Fruit fly (Drosophila melanogaster) whole organism, embryonic: Measurements from ENCODE around the gene Syt1.

Source experiments
- CG10274 ChIP-seq: fragments of 200-800 bp; sonication (Bioruptor generic); optimal IDR thresholded peaks from 3 replicates; lab custom pipeline; 2017; ENCODE audit warnings: missing biosample characterization, mild to moderate bottlenecking, missing genetic modification characterization
- CG10462 ChIP-seq: fragments of 200-800 bp; sonication (Bioruptor generic); optimal IDR thresholded peaks from 2 replicates; lab custom pipeline; 2016; ENCODE audit warnings: missing biosample characterization, missing genetic modification characterization
- CG10979 ChIP-seq: fragments of 200-800 bp; sonication (Bioruptor generic); optimal IDR thresholded peaks from 2 replicates; lab custom pipeline; 2018; ENCODE audit warnings: missing biosample characterization, mild to moderate bottlenecking, missing genetic modification characterization, moderate library complexity
- CG13287 ChIP-seq: fragments of 200-800 bp; sonication (Bioruptor generic); IDR thresholded peaks from 2 replicates; pipeline ENCODE4 v1.3.6; 2022; ENCODE audit warnings: missing biosample characterization, missing genetic modification characterization; ENCODE audit not compliant: partially characterized antibody
- CG13775 ChIP-seq: fragments of 200-800 bp; sonication (Bioruptor generic); optimal IDR thresholded peaks from 3 replicates; lab custom pipeline; 2017; ENCODE audit warnings: missing biosample characterization, mild to moderate bottlenecking, missing genetic modification characterization
- CG14860 ChIP-seq: fragments of 200-800 bp; sonication (Bioruptor generic); IDR thresholded peaks from 3 replicates; pipeline ENCODE4 v1.3.6; 2022; ENCODE audit warnings: missing biosample characterization, missing genetic modification characterization; ENCODE audit not compliant: partially characterized antibody
- CG14965 ChIP-seq: fragments of 200-800 bp; sonication (Bioruptor generic); optimal IDR thresholded peaks from 2 replicates; lab custom pipeline; 2016; ENCODE audit warnings: missing biosample characterization, missing genetic modification characterization, borderline replicate concordance
- CG16779 ChIP-seq: fragments of 200-800 bp; sonication (Bioruptor generic); IDR thresholded peaks from 2 replicates; pipeline ENCODE4 v1.3.6; 2022; ENCODE audit warnings: missing biosample characterization, missing genetic modification characterization
- CG17568 ChIP-seq: fragments of 200-800 bp; sonication (Bioruptor generic); optimal IDR thresholded peaks from 2 replicates; lab custom pipeline; 2018; ENCODE audit warnings: missing biosample characterization, mild to moderate bottlenecking, missing genetic modification characterization, moderate library complexity
- CG2202 ChIP-seq: fragments of 200-800 bp; sonication (Bioruptor generic); optimal IDR thresholded peaks from 2 replicates; lab custom pipeline; 2018; ENCODE audit warnings: missing biosample characterization, mild to moderate bottlenecking, missing genetic modification characterization
- CG4424 ChIP-seq: fragments of 200-800 bp; sonication (Bioruptor generic); optimal IDR thresholded peaks from 3 replicates; lab custom pipeline; 2016; ENCODE audit warnings: missing biosample characterization, missing genetic modification characterization
- CG6272 ChIP-seq: fragments of 200-800 bp; sonication (Bioruptor generic); IDR thresholded peaks from 2 replicates; pipeline ENCODE4 v1.3.6; 2022; ENCODE audit warnings: missing biosample characterization, missing genetic modification characterization
- CG8089 ChIP-seq: fragments of 200-800 bp; sonication (Bioruptor generic); optimal IDR thresholded peaks from 3 replicates; lab custom pipeline; 2016; ENCODE audit warnings: missing biosample characterization, missing genetic modification characterization
- CG9797 ChIP-seq: fragments of 200-800 bp; sonication (Bioruptor generic); optimal IDR thresholded peaks from 3 replicates; lab custom pipeline; 2018; ENCODE audit warnings: missing biosample characterization, mild to moderate bottlenecking, missing genetic modification characterization
- Camta ChIP-seq: fragments of 200-800 bp; sonication (Bioruptor generic); optimal IDR thresholded peaks from 2 replicates; lab custom pipeline; 2016; ENCODE audit warnings: missing biosample characterization, missing genetic modification characterization
- D19A ChIP-seq: fragments of 200-800 bp; optimal IDR thresholded peaks from 3 replicates; lab custom pipeline; 2019; ENCODE audit warnings: missing biosample characterization, mild to moderate bottlenecking, missing genetic modification characterization, moderate library complexity
- Dll ChIP-seq: fragments of 200-800 bp; sonication (Bioruptor generic); IDR thresholded peaks from 4 replicates; pipeline ENCODE4 v1.3.6; 2022; ENCODE audit warnings: missing biosample characterization, missing genetic modification characterization; ENCODE audit not compliant: partially characterized antibody
- Drgx ChIP-seq: fragments of 200-800 bp; sonication (Bioruptor generic); IDR thresholded peaks from 2 replicates; pipeline ENCODE4 v1.3.6; 2022; ENCODE audit warnings: missing biosample characterization, missing genetic modification characterization
- Lhr ChIP-seq: fragments of 200-800 bp; sonication (Bioruptor generic); optimal IDR thresholded peaks from 3 replicates; lab custom pipeline; 2017; ENCODE audit warnings: mild to moderate bottlenecking, missing biosample characterization, missing genetic modification reagents, missing genetic modification characterization
- Lpt ChIP-seq: fragments of >200 bp; optimal IDR thresholded peaks from 2 replicates; lab custom pipeline; 2018; ENCODE audit warnings: missing biosample characterization, missing genetic modification characterization
- MBD-R2 ChIP-seq: fragments of 200-800 bp; sonication (Bioruptor generic); IDR thresholded peaks from 2 replicates; pipeline ENCODE4 v1.3.6; 2022; ENCODE audit warnings: missing biosample characterization, missing genetic modification characterization
- Max ChIP-seq: fragments of 200-800 bp; sonication (Bioruptor generic); optimal IDR thresholded peaks from 2 replicates; lab custom pipeline; 2016; ENCODE audit warnings: missing biosample characterization, mild to moderate bottlenecking, missing genetic modification characterization
- Neu2 ChIP-seq: fragments of 200-800 bp; sonication (Bioruptor generic); optimal IDR thresholded peaks from 3 replicates; lab custom pipeline; 2016; ENCODE audit warnings: missing biosample characterization, missing genetic modification characterization, borderline replicate concordance
- Nf-YB ChIP-seq: fragments of 200-800 bp; sonication (Bioruptor generic); optimal IDR thresholded peaks from 3 replicates; lab custom pipeline; 2019; ENCODE audit warnings: missing biosample characterization, mild to moderate bottlenecking, missing genetic modification characterization, moderate library complexity
- Sry-δ ChIP-seq: fragments of 200-800 bp; sonication (Bioruptor generic); optimal IDR thresholded peaks from 2 replicates; lab custom pipeline; 2016; ENCODE audit warnings: missing biosample characterization, missing genetic modification characterization
- Ssrp ChIP-seq: fragments of 200-800 bp; sonication (Bioruptor generic); optimal IDR thresholded peaks from 2 replicates; lab custom pipeline; 2018; ENCODE audit warnings: missing biosample characterization, mild to moderate bottlenecking, missing genetic modification characterization, moderate library complexity
- TFAM ChIP-seq: fragments of 200-800 bp; sonication (Bioruptor generic); optimal IDR thresholded peaks from 2 replicates; lab custom pipeline; 2017; ENCODE audit warnings: missing biosample characterization, missing genetic modification characterization, inconsistent platforms
- ab ChIP-seq: fragments of 200-800 bp; sonication (Bioruptor generic); optimal IDR thresholded peaks from 2 replicates; lab custom pipeline; 2016; ENCODE audit warnings: missing biosample characterization, missing genetic modification characterization
- ash1 ChIP-seq: fragments of 200-800 bp; sonication (Bioruptor generic); optimal IDR thresholded peaks from 2 replicates; lab custom pipeline; 2018; ENCODE audit warnings: missing biosample characterization, mild to moderate bottlenecking, missing genetic modification characterization
- bowl ChIP-seq: fragments of 200-800 bp; sonication (Bioruptor generic); IDR thresholded peaks from 2 replicates; pipeline ENCODE4 v1.3.6; 2022; ENCODE audit warnings: missing biosample characterization, missing genetic modification characterization
- chn ChIP-seq: fragments of 200-800 bp; sonication (Bioruptor generic); optimal IDR thresholded peaks from 2 replicates; lab custom pipeline; 2016; ENCODE audit warnings: missing biosample characterization, missing genetic modification characterization
- corto ChIP-seq: fragments of 200-800 bp; sonication (Bioruptor generic); optimal IDR thresholded peaks from 2 replicates; lab custom pipeline; 2016; ENCODE audit warnings: missing biosample characterization, mild to moderate bottlenecking, missing genetic modification characterization, moderate library complexity
- croc ChIP-seq: fragments of 200-800 bp; sonication (Bioruptor generic); conservative IDR thresholded peaks from 3 replicates; pipeline ENCODE4 v1.3.6; 2022; ENCODE audit warnings: missing biosample characterization, missing genetic modification characterization
- crol ChIP-seq: fragments of 200-800 bp; sonication (Bioruptor generic); IDR thresholded peaks from 2 replicates; pipeline ENCODE4 v1.3.6; 2022; ENCODE audit warnings: missing biosample characterization, missing genetic modification characterization
- emc ChIP-seq: fragments of 200-800 bp; sonication (Bioruptor generic); optimal IDR thresholded peaks from 2 replicates; lab custom pipeline; 2016; ENCODE audit warnings: missing biosample characterization, missing genetic modification characterization
- gfzf ChIP-seq: fragments of 200-800 bp; sonication (Bioruptor generic); optimal IDR thresholded peaks from 2 replicates; lab custom pipeline; 2016; ENCODE audit warnings: missing biosample characterization, mild to moderate bottlenecking, missing genetic modification characterization, moderate library complexity
- h ChIP-seq: fragments of >200 bp; optimal IDR thresholded peaks from 2 replicates; lab custom pipeline; 2017
- klu ChIP-seq: fragments of 200-800 bp; sonication (Bioruptor generic); IDR thresholded peaks from 2 replicates; pipeline ENCODE4 v1.3.6; 2022; ENCODE audit warnings: missing biosample characterization, missing genetic modification characterization
- lov ChIP-seq, 2 experiments: fragments of 200-800 bp in 1 of 2; fragments of >200 bp in 1 of 2; sonication (Bioruptor generic) in 1 of 2; IDR thresholded peaks in 1 of 2; optimal IDR thresholded peaks in 1 of 2; 2 replicates in 1 of 2; 3 replicates in 1 of 2; pipeline versions ENCODE4 v1.3.6 to Lab custom; 2017 to 2022; ENCODE audit warnings: missing biosample characterization in 1 of 2, missing genetic modification characterization in 1 of 2
- luna ChIP-seq: fragments of 200-800 bp; sonication (Bioruptor generic); optimal IDR thresholded peaks from 2 replicates; lab custom pipeline; 2016; ENCODE audit warnings: missing biosample characterization, missing genetic modification characterization
- phol ChIP-seq: fragments of 200-800 bp; sonication (Bioruptor generic); optimal IDR thresholded peaks from 3 replicates; lab custom pipeline; 2018; ENCODE audit warnings: missing biosample characterization, mild to moderate bottlenecking, missing genetic modification characterization, moderate library complexity
- prd ChIP-seq, 3 experiments: fragments of >200 bp in 2 of 3; fragments of 200-800 bp in 1 of 3; sonication (Bioruptor generic) in 1 of 3; optimal IDR thresholded peaks in 2 of 3; IDR thresholded peaks in 1 of 3; 2 replicates in 2 of 3; 3 replicates in 1 of 3; pipeline versions ENCODE4 v1.3.6 to Lab custom; 2017 to 2022; ENCODE audit warnings: missing biosample characterization in 1 of 3, missing genetic modification characterization in 1 of 3
- pum ChIP-seq: fragments of 200-800 bp; sonication (Bioruptor generic); optimal IDR thresholded peaks from 2 replicates; lab custom pipeline; 2016; ENCODE audit warnings: missing biosample characterization, missing genetic modification characterization
- rib ChIP-seq: fragments of 200-800 bp; sonication (Bioruptor generic); IDR thresholded peaks from 2 replicates; pipeline ENCODE4 v1.3.6; 2022; ENCODE audit warnings: missing biosample characterization, missing genetic modification characterization
- row ChIP-seq: fragments of 200-800 bp; sonication (Bioruptor generic); IDR thresholded peaks from 3 replicates; pipeline ENCODE4 v1.3.6; 2022; ENCODE audit warnings: missing biosample characterization, missing genetic modification characterization
- sens ChIP-seq: fragments of 200-800 bp; sonication (Bioruptor generic); peaks from one replicate; lab custom pipeline; 2016; ENCODE audit warnings: missing biosample characterization, missing genetic modification characterization
- sens-2 ChIP-seq: fragments of 200-800 bp; sonication (Bioruptor generic); IDR thresholded peaks from 2 replicates; pipeline ENCODE4 v1.3.6; 2022; ENCODE audit warnings: missing biosample characterization, missing genetic modification characterization
- sqz ChIP-seq: fragments of 200-800 bp; sonication (Bioruptor generic); optimal IDR thresholded peaks from 3 replicates; lab custom pipeline; 2018; ENCODE audit warnings: missing biosample characterization, mild to moderate bottlenecking, missing genetic modification characterization
- stc ChIP-seq: fragments of 200-800 bp; sonication (Bioruptor generic); IDR thresholded peaks from 2 replicates; pipeline ENCODE4 v1.3.6; 2022; ENCODE audit warnings: missing biosample characterization, missing genetic modification characterization
- wor ChIP-seq: fragments of 200-800 bp; sonication (Bioruptor generic); IDR thresholded peaks from 2 replicates; pipeline ENCODE4 v1.3.6; 2022; ENCODE audit warnings: missing biosample characterization, missing genetic modification characterization
- zfh2 ChIP-seq: fragments of 200-800 bp; sonication (Bioruptor generic); optimal IDR thresholded peaks from 2 replicates; lab custom pipeline; 2016; ENCODE audit warnings: missing biosample characterization, missing genetic modification characterization

Gene Syt1

DNA sequence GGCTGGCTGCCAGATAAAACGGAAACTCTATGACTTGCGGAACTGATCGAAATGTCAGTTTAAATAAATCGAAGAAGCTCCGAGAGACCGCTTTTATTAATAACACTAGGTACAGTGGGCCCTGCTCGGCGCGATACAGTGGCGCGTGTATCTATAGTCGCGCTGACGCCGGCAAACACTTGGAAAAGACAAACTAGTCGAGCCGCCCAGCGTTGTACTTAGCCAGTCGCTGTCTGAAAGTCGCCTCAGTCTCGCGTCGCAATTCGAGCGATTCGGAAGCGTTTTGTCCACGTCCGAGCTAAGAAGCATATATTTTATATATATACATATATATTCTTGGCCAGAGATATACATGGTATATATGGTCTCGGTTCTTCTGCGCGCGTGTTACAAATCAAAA, 69.9 kb downstream of the Syt1 start (continued):
- TF ChIP-seq luna (GFP tag; lab: Kevin White, UChicago) (no peak), gfzf (GFP tag; lab: Kevin White, UChicago) (no peak), D19A (tag; lab: Kevin White, UChicago) (no peak), Ssrp (no peak), corto (no peak), CG14860 (GFP tag; lab: Robert Waterston, UW) (no peak), bowl (GFP tag; lab: Robert Waterston, UW) (no peak), ash1 (no peak), CG10979 (no peak), phol (no peak), Drgx (GFP tag; lab: Robert Waterston, UW) (peak; percentile 68), Lpt (no peak), Sry-δ (GFP tag; lab: Kevin White, UChicago) (no peak), CG16779 (peak; percentile 64; the same call in 1 of the 2 replicates), lov (optimal IDR thresholded peaks at IDR 0.05; lab: Kevin White, UChicago) (no peak), lov (GFP tag; IDR thresholded peaks at IDR 0.05; lab: Robert Waterston, UW) (no peak), CG10274 (GFP tag; lab: Kevin White, UChicago) (peak; percentile 49), ab (no peak), sens-2 (GFP tag; lab: Robert Waterston, UW) (no peak), CG13775 (GFP tag; lab: Kevin White, UChicago) (no peak), sens (peak; percentile 70), Max (no peak), CG13287 (GFP tag; lab: Robert Waterston, UW) (peak; percentile 13; the same call in 1 of the 2 replicates), Lhr (GFP tag; lab: Kevin White, UChicago) (no peak), Neu2 (GFP tag; lab: Kevin White, UChicago) (no peak), stc (GFP tag; lab: Robert Waterston, UW) (no peak), Camta (GFP tag; lab: Kevin White, UChicago) (no peak), CG14965 (GFP tag; lab: Kevin White, UChicago) (no peak), CG6272 (GFP tag; lab: Robert Waterston, UW) (0 out of 2 replicates have a peak, but pooled peaks have one; percentile 10), CG2202 (tag; lab: Kevin White, UChicago) (no peak), sqz (no peak), Dll (GFP tag; lab: Robert Waterston, UW) (no peak), CG8089 (GFP tag; lab: Kevin White, UChicago) (no peak), rib (GFP tag; lab: Robert Waterston, UW) (no peak), emc (no peak), klu (GFP tag; lab: Robert Waterston, UW) (no peak), TFAM (no peak), row (GFP tag; lab: Robert Waterston, UW) (peak; percentile 73), croc (GFP tag; lab: Robert Waterston, UW) (no peak), h (no peak), chn (GFP tag; lab: Kevin White, UChicago) (no peak), wor (GFP tag; lab: Robert Waterston, UW) (no peak), prd (optimal IDR thresholded peaks at IDR 0.05; lab: Kevin White, UChicago) (no peak), prd (GFP tag; IDR thresholded peaks at IDR 0.05; lab: Robert Waterston, UW) (peak; percentile 60), zfh2 (GFP tag; lab: Kevin White, UChicago) (peak; percentile 29), MBD-R2 (GFP tag; lab: Robert Waterston, UW) (peak; percentile 7; the same call in 1 of the 2 replicates), CG10462 (GFP tag; lab: Kevin White, UChicago) (no peak), CG4424 (GFP tag; lab: Kevin White, UChicago) (peak; percentile 24), Nf-YB (GFP tag; lab: Kevin White, UChicago) (no peak), crol (GFP tag; lab: Robert Waterston, UW) (no peak), CG17568 (GFP tag; lab: Kevin White, UChicago) (no peak), CG9797 (no peak), pum (GFP tag; lab: Kevin White, UChicago) (no peak)
